Worm (Caenorhabditis elegans) whole organism, L1 larva: Measurements from ENCODE around the gene Y45F3A.1.

ENCODE experiments used
- C16A3.4 ChIP-seq: fragments of 150-350 bp; optimal IDR thresholded peaks from 2 replicates; lab custom pipeline; 2014; ENCODE audit warnings: missing biosample characterization, missing genetic modification characterization
- alr-1 ChIP-seq: fragments of 200-800 bp; sonication (Bioruptor generic); optimal IDR thresholded peaks from 2 replicates; lab custom pipeline; 2018; ENCODE audit warnings: borderline replicate concordance, mild to moderate bottlenecking, missing genetic modification characterization, missing compliant biosample characterization
- ama-1 ChIP-seq: fragments of 150-350 bp; optimal IDR thresholded peaks from 2 replicates; lab custom pipeline; 2014
- ceh-82 ChIP-seq, 3 experiments: fragments of 150-350 bp in 1 of 3; sonication (generic microtip) in 2 of 3; optimal IDR thresholded peaks; 2 replicates each; lab custom pipeline; 2014 to 2017; ENCODE audit warnings: missing biosample characterization in 3 of 3, missing genetic modification characterization in 3 of 3
- ceh-88 ChIP-seq: fragments of 200-800 bp; sonication (Bioruptor generic); IDR thresholded peaks from 2 replicates; pipeline ENCODE4 v1.3.6; 2022; ENCODE audit warnings: missing genetic modification characterization, missing compliant biosample characterization
- ets-5 ChIP-seq: fragments of 200-800 bp; sonication (Bioruptor generic); IDR thresholded peaks from 2 replicates; pipeline ENCODE4 v1.3.6; 2022; ENCODE audit warnings: missing genetic modification characterization, missing compliant biosample characterization
- jun-1 ChIP-seq: fragments of 150-350 bp; optimal IDR thresholded peaks from 2 replicates; lab custom pipeline; 2014; ENCODE audit warnings: missing biosample characterization, missing genetic modification reagents, missing genetic modification characterization
- lin-35 ChIP-seq, 2 experiments: fragments of 150-350 bp; optimal IDR thresholded peaks; 2 replicates each; lab custom pipeline; 2014; ENCODE audit warnings: missing biosample characterization in 2 of 2, missing genetic modification characterization in 2 of 2, missing genetic modification reagents in 2 of 2
- lsy-2 ChIP-seq, 2 experiments: fragments of 150-350 bp; optimal IDR thresholded peaks; 2 replicates each; lab custom pipeline; 2014; ENCODE audit warnings: missing biosample characterization in 2 of 2, missing genetic modification characterization in 2 of 2
- nhr-237 ChIP-seq: fragments of 150-350 bp; optimal IDR thresholded peaks from 2 replicates; lab custom pipeline; 2014; ENCODE audit warnings: missing biosample characterization, missing genetic modification characterization
- nhr-28 ChIP-seq: fragments of 150-350 bp; optimal IDR thresholded peaks from 2 replicates; lab custom pipeline; 2014; ENCODE audit warnings: missing biosample characterization, missing genetic modification characterization
- snpc-4 ChIP-seq: fragments of 150-350 bp; optimal IDR thresholded peaks from 2 replicates; lab custom pipeline; 2014; ENCODE audit warnings: missing biosample characterization, missing genetic modification characterization
- unc-130 ChIP-seq: fragments of 150-350 bp; optimal IDR thresholded peaks from 2 replicates; lab custom pipeline; 2017; ENCODE audit warnings: missing biosample characterization, missing genetic modification characterization, inconsistent platforms

- TF ChIP-seq ceh-88 (GFP tag; lab: Robert Waterston, UW) (no peak), snpc-4 (no peak), lsy-2 (tag; optimal IDR thresholded peaks at IDR 0.05; lab: Kevin White, UChicago) (no peak), nhr-28 (tag; lab: Kevin White, UChicago) (no peak), ama-1 (lab: Kevin White, UChicago) (no peak), lin-35 (GFP tag; optimal IDR thresholded peaks at IDR 0.05; lab: Kevin White, UChicago) (no peak), unc-130 (tag; lab: Kevin White, UChicago) (no peak), nhr-237 (tag; lab: Kevin White, UChicago) (no peak), ets-5 (GFP tag; lab: Robert Waterston, UW) (no peak), jun-1 (tag; lab: Kevin White, UChicago) (no peak), ceh-82 (tag; optimal IDR thresholded peaks at IDR 0.05; lab: Kevin White, UChicago) (no peak), C16A3.4 (tag; lab: Kevin White, UChicago) (no peak), alr-1 (tag; lab: Kevin White, UChicago) (no peak)
Observed at ce11 chrIII:10604325-10604724, 42.6 kb upstream of the Y45F3A.1 start.
